Worm (Caenorhabditis elegans): ENCODE measurements around the gene hmg-4.

hmg-4 gene

ce11 chrIII:7387359-7387758 lies 6.0 kb upstream of the hmg-4 start (continued):
- TF ChIP-seq nhr-111 (GFP tag; optimal IDR thresholded peaks at IDR 0.05), result no peak
- TF ChIP-seq nhr-28 (tag; optimal IDR thresholded peaks at IDR 0.05), result peak; percentile 44
- TF ChIP-seq zip-2 (tag; optimal IDR thresholded peaks at IDR 0.05), result no peak
- no peak for TF ChIP-seq R02D3.7 (tag; optimal IDR thresholded peaks at IDR 0.05)
- peak; percentile 19 for TF ChIP-seq nhr-102 (tag; optimal IDR thresholded peaks at IDR 0.05)
- TF ChIP-seq unc-39 (tag; optimal IDR thresholded peaks at IDR 0.05), result no peak
- TF ChIP-seq sdz-12 (GFP tag; optimal IDR thresholded peaks at IDR 0.05), result no peak
- no peak for TF ChIP-seq aly-2 (tag; optimal IDR thresholded peaks at IDR 0.05)
- TF ChIP-seq nhr-42 (GFP tag; IDR thresholded peaks at IDR 0.05), result no peak
- peak; percentile 64; the same call in 1 of the 2 replicates for TF ChIP-seq ctbp-1 (GFP tag; IDR thresholded peaks at IDR 0.05)
- no peak for TF ChIP-seq spr-3 (GFP tag; optimal IDR thresholded peaks at IDR 0.05)
- TF ChIP-seq nhr-6 (tag; optimal IDR thresholded peaks at IDR 0.05), result peak; percentile 22
- TF ChIP-seq zag-1 (tag; optimal IDR thresholded peaks at IDR 0.05), result no peak
- no peak for TF ChIP-seq attf-4 (tag; optimal IDR thresholded peaks at IDR 0.05)
- TF ChIP-seq Y5F2A.4 (GFP tag; optimal IDR thresholded peaks at IDR 0.05), result peak; percentile 14
- peak; percentile 62 for TF ChIP-seq dmd-6 (GFP tag; IDR thresholded peaks at IDR 0.05)
- no peak for TF ChIP-seq ceh-62 (tag; optimal IDR thresholded peaks at IDR 0.05)
- peak in 1 of 2 experiments; percentile 71 for TF ChIP-seq mdl-1 (tag; optimal IDR thresholded peaks at IDR 0.05)
- no peak for TF ChIP-seq unc-62 (GFP tag; optimal IDR thresholded peaks at IDR 0.05 in 1 of 2)
- no peak for TF ChIP-seq unc-62 (tag; optimal IDR thresholded peaks at IDR 0.05)
- no peak for TF ChIP-seq ceh-32 (tag; optimal IDR thresholded peaks at IDR 0.05; ENCODE audit: poor library complexity)
- TF ChIP-seq mxl-2 (GFP tag; conservative IDR thresholded peaks at IDR 0.05), result 0 out of 2 replicates have a peak, but pooled peaks have one; percentile 66
- TF ChIP-seq lin-15B (tag; optimal IDR thresholded peaks at IDR 0.05), result no peak
- TF ChIP-seq ceh-28 (tag; optimal IDR thresholded peaks at IDR 0.05), result no peak
- TF ChIP-seq T20F7.1 (GFP tag; optimal IDR thresholded peaks at IDR 0.05), result no peak
- TF ChIP-seq nhr-41 (GFP tag; IDR thresholded peaks at IDR 0.05), result no peak
- no peak for TF ChIP-seq ZK546.5 (tag; optimal IDR thresholded peaks at IDR 0.05)
- TF ChIP-seq mes-2 (tag; optimal IDR thresholded peaks at IDR 0.05; ENCODE audit: poor library complexity, severe bottlenecking), result no peak
- TF ChIP-seq D1046.2 (GFP tag; IDR thresholded peaks at IDR 0.05), result no peak
- no peak for TF ChIP-seq lin-13 (GFP tag; optimal IDR thresholded peaks at IDR 0.05)
- TF ChIP-seq Y105C5A.15 (GFP tag; IDR thresholded peaks at IDR 0.05), result 0 out of 2 replicates have a peak, but pooled peaks have one; percentile 68
- TF ChIP-seq ces-1 (GFP tag; optimal IDR thresholded peaks at IDR 0.05), result no peak

DNA sequence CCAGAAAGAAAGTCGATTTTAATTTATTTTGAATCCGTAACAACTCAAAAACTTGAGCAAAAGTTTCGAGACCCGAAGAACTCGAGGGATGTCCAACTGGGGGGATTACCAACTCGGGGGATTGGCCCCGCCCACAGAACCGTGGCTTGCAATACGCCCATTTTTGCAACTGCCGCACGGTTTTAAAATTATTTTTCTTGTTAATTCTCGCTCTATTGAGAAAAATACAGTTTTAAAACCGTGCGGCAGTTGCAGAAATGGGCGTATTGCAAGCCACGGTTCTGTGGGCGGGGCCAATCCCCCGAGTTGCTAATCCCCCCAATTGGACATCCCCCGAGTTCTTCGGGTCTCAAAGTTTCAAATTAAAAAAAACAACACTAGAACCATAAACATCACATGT lies 5.1 kb upstream of the hmg-4 start:
- TF ChIP-seq lin-38 (GFP tag; IDR thresholded peaks at IDR 0.05), result peak; percentile 56
- TF ChIP-seq Y48G9A.11 (GFP tag; IDR thresholded peaks at IDR 0.05), result 0 out of 2 replicates have a peak, but pooled peaks have one; percentile 15
- 0 out of 2 replicates have a peak, but pooled peaks have one; percentile 21 for TF ChIP-seq lim-7 (GFP tag; IDR thresholded peaks at IDR 0.05)
- TF ChIP-seq mes-2 (tag; optimal IDR thresholded peaks at IDR 0.05; ENCODE audit: poor library complexity, severe bottlenecking), result peak; percentile 4

- TF ChIP-seq ceh-32 (tag; optimal IDR thresholded peaks at IDR 0.05; ENCODE audit: poor library complexity), result no peak
- no peak for TF ChIP-seq rbr-2 (tag; optimal IDR thresholded peaks at IDR 0.05)
- TF ChIP-seq lsy-2 (tag; optimal IDR thresholded peaks at IDR 0.05), result no peak
- TF ChIP-seq mxl-3 (GFP tag; optimal IDR thresholded peaks at IDR 0.05), result no peak
- TF ChIP-seq hlh-11 (tag; optimal IDR thresholded peaks at IDR 0.05), result no peak
- no peak for TF ChIP-seq aly-2 (tag; optimal IDR thresholded peaks at IDR 0.05)
- no peak for TF ChIP-seq egl-43 (GFP tag; IDR thresholded peaks at IDR 0.05)
- no peak for TF ChIP-seq lin-38 (GFP tag; IDR thresholded peaks at IDR 0.05)
- no peak for TF ChIP-seq duxl-1 (tag; optimal IDR thresholded peaks at IDR 0.05; ENCODE audit: poor library complexity)
- no peak for TF ChIP-seq nhr-77 (tag; optimal IDR thresholded peaks at IDR 0.05)
- no peak for TF ChIP-seq hif-1 (tag; optimal IDR thresholded peaks at IDR 0.05)
- TF ChIP-seq madf-5 (GFP tag; IDR thresholded peaks at IDR 0.05), result no peak
- TF ChIP-seq D1046.2 (GFP tag; IDR thresholded peaks at IDR 0.05), result no peak
- TF ChIP-seq saeg-2 (GFP tag; IDR thresholded peaks at IDR 0.05), result no peak
- TF ChIP-seq madf-9 (GFP tag; conservative IDR thresholded peaks at IDR 0.05), result no peak
- no peak for TF ChIP-seq lin-29 (GFP tag; IDR thresholded peaks at IDR 0.05)
- no peak for TF ChIP-seq nhr-48 (tag; optimal IDR thresholded peaks at IDR 0.05)
- TF ChIP-seq fos-1 (tag; optimal IDR thresholded peaks at IDR 0.05), result no peak
- no peak for TF ChIP-seq mep-1 (tag; optimal IDR thresholded peaks at IDR 0.05)
These were observed 4.5 kb upstream of the hmg-4 start, which contains the start of gene trd-1 for ce11 chrIII:7385929-7386328. TSS of gene trd-1 (plus strand) at chrIII:7386229.

Measured in whole organism, L4 larva.